Fruit fly (Drosophila melanogaster): Measurements from ENCODE around the gene CG7829.

Gene CG7829

dm6 chr3R:29798966-29799680 is 18.4 kb downstream of the CG7829 start, which contains the start of the genes Rnb and Drice (continued):
- TF ChIP-seq CG3847 (GFP tag; IDR thresholded peaks at IDR 0.05): peak; percentile 51
- TF ChIP-seq CG3838 (GFP tag; optimal IDR thresholded peaks at IDR 0.05): no peak
- no peak for TF ChIP-seq CG16779 (GFP tag; IDR thresholded peaks at IDR 0.05)
- peak in 1 of 2 experiments; percentile 39 for TF ChIP-seq Pdp1 (GFP tag; optimal IDR thresholded peaks at IDR 0.05)
- peak; percentile 58 for TF ChIP-seq CG33557 (GFP tag; optimal IDR thresholded peaks at IDR 0.05)
- no peak for TF ChIP-seq unpg (GFP tag; optimal IDR thresholded peaks at IDR 0.05)
- TF ChIP-seq hb (GFP tag; IDR thresholded peaks at IDR 0.05; ENCODE audit: partially characterized antibody): no peak
- TF ChIP-seq Lim3 (GFP tag; IDR thresholded peaks at IDR 0.05): no peak
- TF ChIP-seq CG10462 (GFP tag; optimal IDR thresholded peaks at IDR 0.05): peak; percentile 32
- TF ChIP-seq wdn (GFP tag; IDR thresholded peaks at IDR 0.05): no peak
- TF ChIP-seq gcm2 (GFP tag; optimal IDR thresholded peaks at IDR 0.05): no peak
- TF ChIP-seq CG12236 (GFP tag; optimal IDR thresholded peaks at IDR 0.05): no peak
- no peak for TF ChIP-seq h (optimal IDR thresholded peaks at IDR 0.05)
- TF ChIP-seq CG9609 (GFP tag; optimal IDR thresholded peaks at IDR 0.05): no peak
- TF ChIP-seq CG30431 (GFP tag; optimal IDR thresholded peaks at IDR 0.05): no peak
- no peak for TF ChIP-seq D19A (tag; optimal IDR thresholded peaks at IDR 0.05)
- TF ChIP-seq CG3407 (GFP tag; optimal IDR thresholded peaks at IDR 0.05): no peak
- no peak for TF ChIP-seq abd-A (tag; optimal IDR thresholded peaks at IDR 0.05)
- TF ChIP-seq CG5953 (GFP tag; IDR thresholded peaks at IDR 0.05): 0 out of 2 replicates have a peak, but pooled peaks have one; percentile 6
- TF ChIP-seq Drgx (GFP tag; IDR thresholded peaks at IDR 0.05): no peak
- peak; percentile 54 for TF ChIP-seq MBD-R2 (GFP tag; IDR thresholded peaks at IDR 0.05)
- peak; percentile 78 for TF ChIP-seq CG10979 (tag; optimal IDR thresholded peaks at IDR 0.05)
- no peak for TF ChIP-seq dan (GFP tag; IDR thresholded peaks at IDR 0.05)
- no peak for TF ChIP-seq CkIIα-i1 (GFP tag; IDR thresholded peaks at IDR 0.05)
- TF ChIP-seq exex (tag; optimal IDR thresholded peaks at IDR 0.05): no peak
- peak; percentile 66 for TF ChIP-seq CG2712 (tag; optimal IDR thresholded peaks at IDR 0.05)
- peak in 1 of 2 experiments; percentile 35 for TF ChIP-seq bsh (GFP tag; optimal IDR thresholded peaks at IDR 0.05)
- TF ChIP-seq chm (GFP tag; IDR thresholded peaks at IDR 0.05): no peak
- peak; percentile 29 for TF ChIP-seq CG6683 (GFP tag; optimal IDR thresholded peaks at IDR 0.05)
- no peak for TF ChIP-seq onecut (GFP tag; IDR thresholded peaks at IDR 0.05)
- no peak for TF ChIP-seq Usf (GFP tag; optimal IDR thresholded peaks at IDR 0.05)
- 0 out of 2 replicates have a peak, but pooled peaks have one; percentile 6 for TF ChIP-seq CG10959 (GFP tag; IDR thresholded peaks at IDR 0.05)
- TF ChIP-seq ash1 (GFP tag; optimal IDR thresholded peaks at IDR 0.05): no peak
- no peak for TF ChIP-seq CG12219 (GFP tag; optimal IDR thresholded peaks at IDR 0.05)
- TF ChIP-seq slbo (GFP tag; IDR thresholded peaks at IDR 0.05): peak; percentile 57
- no peak for TF ChIP-seq CG31441 (GFP tag; IDR thresholded peaks at IDR 0.05)
- TF ChIP-seq crc (GFP tag; optimal IDR thresholded peaks at IDR 0.05): no peak
- TF ChIP-seq CG13624 (GFP tag; optimal IDR thresholded peaks at IDR 0.05): no peak
- no peak for TF ChIP-seq Doc2 (GFP tag; IDR thresholded peaks at IDR 0.05)
- no peak for TF ChIP-seq Ravus (GFP tag; IDR thresholded peaks at IDR 0.05)
- peak; percentile 51 for TF ChIP-seq pzg (GFP tag; optimal IDR thresholded peaks at IDR 0.05)
- peak; percentile 17 for TF ChIP-seq caup (GFP tag; optimal IDR thresholded peaks at IDR 0.05; ENCODE audit: severe bottlenecking)
- no peak for TF ChIP-seq danr (GFP tag; IDR thresholded peaks at IDR 0.05)
- TF ChIP-seq CG34422 (GFP tag; IDR thresholded peaks at IDR 0.05): no peak
- TF ChIP-seq ken (GFP tag; IDR thresholded peaks at IDR 0.05): no peak
- no peak for TF ChIP-seq BtbVII (GFP tag; optimal IDR thresholded peaks at IDR 0.05)
- TF ChIP-seq CG12769 (tag; optimal IDR thresholded peaks at IDR 0.05): no peak
- no peak for TF ChIP-seq CG6175 (GFP tag; IDR thresholded peaks at IDR 0.05)
- TF ChIP-seq Sin3A (optimal IDR thresholded peaks at IDR 0.05): peak; percentile 77
- no peak for TF ChIP-seq Kr (GFP tag; optimal IDR thresholded peaks at IDR 0.05)
- no peak for TF ChIP-seq usp (GFP tag; optimal IDR thresholded peaks at IDR 0.05)
- TF ChIP-seq HLH3B (GFP tag; IDR thresholded peaks at IDR 0.05): no peak

All from whole organism, embryonic.